Fruit fly (Drosophila melanogaster) whole organism, embryonic: ENCODE results near the gene CG9391.

Source experiments
- Bgb ChIP-seq: fragments of 200-800 bp; sonication (Bioruptor generic); IDR thresholded peaks from 2 replicates; pipeline ENCODE4 v1.3.6; 2022; ENCODE audit warnings: missing biosample characterization, missing genetic modification characterization; ENCODE audit not compliant: partially characterized antibody
- CG1024 ChIP-seq: fragments of 200-800 bp; sonication (Bioruptor generic); IDR thresholded peaks from 2 replicates; pipeline ENCODE4 v1.3.6; 2022; ENCODE audit warnings: missing biosample characterization, missing genetic modification characterization
- CG10462 ChIP-seq: fragments of 200-800 bp; sonication (Bioruptor generic); optimal IDR thresholded peaks from 2 replicates; lab custom pipeline; 2016; ENCODE audit warnings: missing biosample characterization, missing genetic modification characterization
- CG12236 ChIP-seq: fragments of 200-800 bp; sonication (Bioruptor generic); optimal IDR thresholded peaks from 2 replicates; lab custom pipeline; 2016; ENCODE audit warnings: missing biosample characterization, missing genetic modification characterization
- CG13424 ChIP-seq: fragments of 200-800 bp; sonication (Bioruptor generic); optimal IDR thresholded peaks from 2 replicates; lab custom pipeline; 2019; ENCODE audit warnings: missing biosample characterization, mild to moderate bottlenecking, missing genetic modification characterization, moderate library complexity
- CG14965 ChIP-seq: fragments of 200-800 bp; sonication (Bioruptor generic); optimal IDR thresholded peaks from 2 replicates; lab custom pipeline; 2016; ENCODE audit warnings: missing biosample characterization, missing genetic modification characterization, borderline replicate concordance
- CG17912 ChIP-seq: fragments of 200-800 bp; sonication (Bioruptor generic); optimal IDR thresholded peaks from 2 replicates; lab custom pipeline; 2018; ENCODE audit warnings: missing biosample characterization, mild to moderate bottlenecking, missing genetic modification characterization
- CG18011 ChIP-seq: fragments of 200-800 bp; sonication (Bioruptor generic); optimal IDR thresholded peaks from 2 replicates; lab custom pipeline; 2017; ENCODE audit warnings: missing biosample characterization, missing genetic modification characterization, mild to moderate bottlenecking, moderate library complexity, missing genotype
- CG18619 ChIP-seq: fragments of 200-800 bp; sonication (Bioruptor generic); optimal IDR thresholded peaks from 3 replicates; lab custom pipeline; 2017; ENCODE audit warnings: missing biosample characterization, mild to moderate bottlenecking, missing genetic modification characterization
- CG18764 ChIP-seq: fragments of 200-800 bp; sonication (Bioruptor generic); optimal IDR thresholded peaks from 3 replicates; lab custom pipeline; 2016; ENCODE audit warnings: missing biosample characterization, missing genetic modification characterization
- CG31388 ChIP-seq: fragments of 200-800 bp; sonication (Bioruptor generic); optimal IDR thresholded peaks from 2 replicates; lab custom pipeline; 2016; ENCODE audit warnings: missing biosample characterization, missing genetic modification characterization
- CG32767 ChIP-seq: fragments of 200-800 bp; sonication (Bioruptor generic); IDR thresholded peaks from 2 replicates; pipeline ENCODE4 v1.3.6; 2022; ENCODE audit warnings: missing biosample characterization, missing genetic modification characterization
- CG3838 ChIP-seq: fragments of 200-800 bp; sonication (Bioruptor generic); optimal IDR thresholded peaks from 3 replicates; lab custom pipeline; 2016; ENCODE audit warnings: missing biosample characterization, missing genetic modification characterization
- CG3995 ChIP-seq: fragments of 200-800 bp; sonication (Bioruptor generic); optimal IDR thresholded peaks from 3 replicates; lab custom pipeline; 2016; ENCODE audit warnings: missing biosample characterization, missing genetic modification characterization
- CG4282 ChIP-seq: fragments of 200-800 bp; sonication (Bioruptor generic); optimal IDR thresholded peaks from 2 replicates; lab custom pipeline; 2016; ENCODE audit warnings: missing biosample characterization, missing genetic modification characterization
- CG4854 ChIP-seq: fragments of 200-800 bp; sonication (Bioruptor generic); optimal IDR thresholded peaks from 2 replicates; lab custom pipeline; 2016; ENCODE audit warnings: missing biosample characterization, missing genetic modification characterization, inconsistent platforms
- CG6813 ChIP-seq: fragments of 200-800 bp; sonication (Bioruptor generic); optimal IDR thresholded peaks from 2 replicates; lab custom pipeline; 2017; ENCODE audit warnings: missing biosample characterization, missing genetic modification characterization, mild to moderate bottlenecking, moderate library complexity, missing genetic modification reagents
- CG6854 ChIP-seq: fragments of 200-800 bp; sonication (Bioruptor generic); optimal IDR thresholded peaks from 3 replicates; lab custom pipeline; 2017; ENCODE audit warnings: missing biosample characterization, mild to moderate bottlenecking, missing genetic modification characterization
- CG7357 ChIP-seq: fragments of 200-800 bp; sonication (Bioruptor generic); IDR thresholded peaks from 3 replicates; pipeline ENCODE4 v1.3.6; 2022; ENCODE audit warnings: missing biosample characterization, missing genetic modification characterization
- CG7745 ChIP-seq: fragments of 200-800 bp; sonication (Bioruptor generic); optimal IDR thresholded peaks from 2 replicates; lab custom pipeline; 2018; ENCODE audit warnings: missing biosample characterization, mild to moderate bottlenecking, missing genetic modification characterization, moderate library complexity
- CG9876 ChIP-seq: fragments of 200-800 bp; sonication (Bioruptor generic); optimal IDR thresholded peaks from 2 replicates; lab custom pipeline; 2016; ENCODE audit warnings: missing biosample characterization, missing genetic modification characterization
- E2f1 ChIP-seq: fragments of 200-800 bp; sonication (Bioruptor generic); IDR thresholded peaks from 2 replicates; pipeline ENCODE4 v1.3.6; 2022; ENCODE audit warnings: missing biosample characterization, missing genetic modification characterization
- Fer3 ChIP-seq: fragments of 200-800 bp; sonication (Bioruptor generic); optimal IDR thresholded peaks from 2 replicates; lab custom pipeline; 2018; ENCODE audit warnings: missing biosample characterization, mild to moderate bottlenecking, missing genetic modification characterization, moderate library complexity
- Hr78 ChIP-seq, 2 experiments: fragments of 200-800 bp in 1 of 2; fragments of >200 bp in 1 of 2; sonication (Bioruptor generic) in 1 of 2; optimal IDR thresholded peaks; 2 replicates each; lab custom pipeline; 2017 to 2019; ENCODE audit warnings: missing biosample characterization in 2 of 2, missing genetic modification characterization in 2 of 2, mild to moderate bottlenecking in 1 of 2, moderate library complexity in 1 of 2
- Ravus ChIP-seq: fragments of 200-800 bp; sonication (Bioruptor generic); IDR thresholded peaks from 2 replicates; pipeline ENCODE4 v1.3.6; 2022; ENCODE audit warnings: missing biosample characterization, missing genetic modification characterization
- Taf1 ChIP-seq: fragments of 200-800 bp; sonication (Bioruptor generic); IDR thresholded peaks from 2 replicates; pipeline ENCODE4 v1.3.6; 2022; ENCODE audit warnings: missing biosample characterization, missing genetic modification characterization
- Tbp ChIP-seq: fragments of >200 bp; optimal IDR thresholded peaks from 2 replicates; lab custom pipeline; 2018; ENCODE audit warnings: missing biosample characterization, missing genetic modification characterization
- Xbp1 ChIP-seq: fragments of 200-800 bp; sonication (Bioruptor generic); optimal IDR thresholded peaks from 3 replicates; lab custom pipeline; 2016; ENCODE audit warnings: missing biosample characterization, mild to moderate bottlenecking, missing genetic modification characterization
- bcd ChIP-seq: fragments of 200-800 bp; sonication (Bioruptor generic); optimal IDR thresholded peaks from 2 replicates; lab custom pipeline; 2017; ENCODE audit warnings: missing biosample characterization, mild to moderate bottlenecking, missing genetic modification characterization
- br ChIP-seq: fragments of >200 bp; optimal IDR thresholded peaks from 2 replicates; lab custom pipeline; 2017
- cad ChIP-seq: fragments of >200 bp; optimal IDR thresholded peaks from 2 replicates; lab custom pipeline; 2017; ENCODE audit warnings: missing biosample characterization, missing genetic modification characterization
- dimm ChIP-seq: fragments of 200-800 bp; sonication (Bioruptor generic); IDR thresholded peaks from 2 replicates; pipeline ENCODE4 v1.3.6; 2022; ENCODE audit warnings: missing biosample characterization, missing genetic modification characterization
- fd102C ChIP-seq: fragments of 200-800 bp; sonication (Bioruptor generic); optimal IDR thresholded peaks from 2 replicates; lab custom pipeline; 2018; ENCODE audit warnings: missing biosample characterization, mild to moderate bottlenecking, missing genetic modification characterization, moderate library complexity
- fd64A ChIP-seq: fragments of 200-800 bp; sonication (Bioruptor generic); optimal IDR thresholded peaks from 3 replicates; lab custom pipeline; 2018; ENCODE audit warnings: missing biosample characterization, mild to moderate bottlenecking, missing genetic modification characterization
- gcm2 ChIP-seq: fragments of 200-800 bp; sonication (Bioruptor generic); optimal IDR thresholded peaks from 2 replicates; lab custom pipeline; 2016; ENCODE audit warnings: missing biosample characterization, missing genetic modification characterization
- gfzf ChIP-seq: fragments of 200-800 bp; sonication (Bioruptor generic); optimal IDR thresholded peaks from 2 replicates; lab custom pipeline; 2016; ENCODE audit warnings: missing biosample characterization, mild to moderate bottlenecking, missing genetic modification characterization, moderate library complexity
- grn ChIP-seq: fragments of 200-800 bp; sonication (Bioruptor generic); optimal IDR thresholded peaks from 3 replicates; lab custom pipeline; 2017; ENCODE audit warnings: missing biosample characterization, missing genetic modification characterization
- hbn ChIP-seq: fragments of 200-800 bp; sonication (Bioruptor generic); IDR thresholded peaks from 2 replicates; pipeline ENCODE4 v1.3.6; 2022; ENCODE audit warnings: missing biosample characterization, missing genetic modification characterization; ENCODE audit not compliant: partially characterized antibody
- kni ChIP-seq: fragments of 200-800 bp; sonication (Bioruptor generic); optimal IDR thresholded peaks from 3 replicates; lab custom pipeline; 2017; ENCODE audit warnings: mild to moderate bottlenecking, missing biosample characterization, missing genetic modification reagents, missing genetic modification characterization
- lmd ChIP-seq: fragments of 200-800 bp; sonication (Bioruptor generic); IDR thresholded peaks from 2 replicates; pipeline ENCODE4 v1.3.6; 2022; ENCODE audit warnings: missing biosample characterization, missing genetic modification characterization
- luna ChIP-seq: fragments of 200-800 bp; sonication (Bioruptor generic); optimal IDR thresholded peaks from 2 replicates; lab custom pipeline; 2016; ENCODE audit warnings: missing biosample characterization, missing genetic modification characterization
- nerfin-1 ChIP-seq: fragments of 200-800 bp; sonication (Bioruptor generic); optimal IDR thresholded peaks from 3 replicates; lab custom pipeline; 2019; ENCODE audit warnings: missing biosample characterization, mild to moderate bottlenecking, missing genetic modification characterization, moderate library complexity
- oc ChIP-seq: fragments of 200-800 bp; sonication (Bioruptor generic); optimal IDR thresholded peaks from 2 replicates; lab custom pipeline; 2018; ENCODE audit warnings: missing biosample characterization, mild to moderate bottlenecking, missing genetic modification characterization, moderate library complexity
- onecut ChIP-seq: fragments of 200-800 bp; sonication (Bioruptor generic); IDR thresholded peaks from 2 replicates; pipeline ENCODE4 v1.3.6; 2022; ENCODE audit warnings: missing biosample characterization, missing genetic modification characterization
- pan ChIP-seq, 4 experiments: fragments of >200 bp in 3 of 4; fragments of 200-800 bp in 1 of 4; sonication (Bioruptor generic) in 1 of 4; optimal IDR thresholded peaks in 3 of 4; IDR thresholded peaks in 1 of 4; 2 replicates each; pipeline versions ENCODE4 v1.3.6 to Lab custom; 2017 to 2022; ENCODE audit warnings: missing biosample characterization in 2 of 4, missing genetic modification characterization in 2 of 4, mixed read lengths in 1 of 4
- phol ChIP-seq: fragments of 200-800 bp; sonication (Bioruptor generic); optimal IDR thresholded peaks from 3 replicates; lab custom pipeline; 2018; ENCODE audit warnings: missing biosample characterization, mild to moderate bottlenecking, missing genetic modification characterization, moderate library complexity
- prd ChIP-seq, 3 experiments: fragments of >200 bp in 2 of 3; fragments of 200-800 bp in 1 of 3; sonication (Bioruptor generic) in 1 of 3; optimal IDR thresholded peaks in 2 of 3; IDR thresholded peaks in 1 of 3; 2 replicates in 2 of 3; 3 replicates in 1 of 3; pipeline versions ENCODE4 v1.3.6 to Lab custom; 2017 to 2022; ENCODE audit warnings: missing biosample characterization in 1 of 3, missing genetic modification characterization in 1 of 3
- ro ChIP-seq: fragments of 200-800 bp; sonication (Bioruptor generic); IDR thresholded peaks from 2 replicates; pipeline ENCODE4 v1.3.6; 2022; ENCODE audit warnings: missing biosample characterization, missing genetic modification characterization
- sc ChIP-seq, 3 experiments: fragments of >200 bp in 2 of 3; fragments of 200-800 bp in 1 of 3; sonication (Bioruptor generic) in 1 of 3; optimal IDR thresholded peaks; 2 replicates in 2 of 3; 3 replicates in 1 of 3; lab custom pipeline; 2017; ENCODE audit warnings: mild to moderate bottlenecking in 1 of 3, missing biosample characterization in 1 of 3, missing genetic modification characterization in 1 of 3, missing genetic modification reagents in 1 of 3
- tin ChIP-seq: fragments of 200-800 bp; sonication (Bioruptor generic); optimal IDR thresholded peaks from 3 replicates; lab custom pipeline; 2016; ENCODE audit warnings: missing biosample characterization, missing genetic modification characterization

CG9391 gene

dm6 chr3L:21251381-21251780, 16.8 kb downstream of the CG9391 start (continued):
- TF ChIP-seq prd (optimal IDR thresholded peaks at IDR 0.05; lab: Kevin White, UChicago) (no peak), prd (GFP tag; IDR thresholded peaks at IDR 0.05; lab: Robert Waterston, UW) (peak; percentile 43; the same call in 1 of the 3 replicates), CG7745 (tag; lab: Kevin White, UChicago) (no peak), CG12236 (GFP tag; lab: Kevin White, UChicago) (no peak), gfzf (GFP tag; lab: Kevin White, UChicago) (no peak), ro (GFP tag; lab: Robert Waterston, UW) (no peak), Tbp (GFP tag; lab: Kevin White, UChicago) (no peak), nerfin-1 (tag; lab: Kevin White, UChicago) (no peak), CG4282 (GFP tag; lab: Kevin White, UChicago) (no peak), CG14965 (GFP tag; lab: Kevin White, UChicago) (no peak), Xbp1 (GFP tag; lab: Kevin White, UChicago) (peak; percentile 13), br (lab: Kevin White, UChicago) (no peak), CG31388 (no peak), kni (GFP tag; lab: Kevin White, UChicago) (no peak), luna (GFP tag; lab: Kevin White, UChicago) (no peak), CG6813 (no peak), CG7357 (GFP tag; lab: Robert Waterston, UW) (no peak), lmd (GFP tag; lab: Robert Waterston, UW) (no peak), Ravus (no peak), CG1024 (no peak), CG18011 (GFP tag; lab: Kevin White, UChicago) (no peak), CG18619 (GFP tag; lab: Kevin White, UChicago) (no peak), gcm2 (GFP tag; lab: Kevin White, UChicago) (no peak), hbn (GFP tag; lab: Robert Waterston, UW) (no peak), cad (GFP tag; lab: Kevin White, UChicago) (no peak), CG9876 (GFP tag; lab: Kevin White, UChicago) (no peak), dimm (GFP tag; lab: Robert Waterston, UW) (no peak), CG10462 (GFP tag; lab: Kevin White, UChicago) (no peak), CG3838 (GFP tag; lab: Kevin White, UChicago) (no peak), phol (no peak), pan (optimal IDR thresholded peaks at IDR 0.05; lab: Kevin White, UChicago) (no peak), pan (GFP tag; optimal IDR thresholded peaks at IDR 0.05 in 1 of 2, IDR thresholded peaks at IDR 0.05 in 1 of 2) (peak in 1 of 2 experiments; percentile 25), grn (GFP tag; lab: Kevin White, UChicago) (no peak), Taf1 (no peak), CG6854 (GFP tag; lab: Kevin White, UChicago) (no peak), tin (GFP tag; lab: Kevin White, UChicago) (peak; percentile 31), CG13424 (tag; lab: Kevin White, UChicago) (no peak), onecut (0 out of 2 replicates have a peak, but pooled peaks have one; percentile 7), CG4854 (GFP tag; lab: Kevin White, UChicago) (no peak), bcd (no peak), sc (optimal IDR thresholded peaks at IDR 0.05; lab: Kevin White, UChicago) (no peak), sc (GFP tag; optimal IDR thresholded peaks at IDR 0.05; lab: Kevin White, UChicago) (no peak), CG17912 (GFP tag; lab: Kevin White, UChicago) (no peak), Hr78 (GFP tag; optimal IDR thresholded peaks at IDR 0.05; lab: Kevin White, UChicago) (no peak), fd64A (GFP tag; lab: Kevin White, UChicago) (no peak), E2f1 (GFP tag; lab: Robert Waterston, UW) (peak; percentile 34; the same call in 1 of the 2 replicates), oc (tag; lab: Kevin White, UChicago) (no peak), CG18764 (GFP tag; lab: Kevin White, UChicago) (no peak), Fer3 (tag; lab: Kevin White, UChicago) (no peak), CG32767 (GFP tag; lab: Robert Waterston, UW) (no peak), Bgb (no peak), CG3995 (no peak), fd102C (GFP tag; lab: Kevin White, UChicago) (no peak)
